Fruit fly (Drosophila melanogaster) whole organism, prepupa: ENCODE measurements around the gene CG4424.

Experiments
- Blimp-1 ChIP-seq: fragments of 200-800 bp; sonication (Bioruptor generic); optimal IDR thresholded peaks from 3 replicates; lab custom pipeline; 2017; ENCODE audit warnings: missing biosample characterization, missing genetic modification characterization, mild to moderate bottlenecking, moderate library complexity, missing genetic modification reagents
- CG10631 ChIP-seq: fragments of 200-800 bp; sonication (Bioruptor generic); optimal IDR thresholded peaks from 2 replicates; lab custom pipeline; 2016; ENCODE audit warnings: missing biosample characterization, missing genetic modification characterization
- CG10669 ChIP-seq: fragments of 200-800 bp; sonication (Bioruptor generic); optimal IDR thresholded peaks from 3 replicates; lab custom pipeline; 2018; ENCODE audit warnings: missing biosample characterization, mild to moderate bottlenecking, missing genetic modification characterization, moderate library complexity
- CG11294 ChIP-seq: fragments of 200-800 bp; sonication (Bioruptor generic); IDR thresholded peaks from 2 replicates; pipeline ENCODE4 v1.3.6; 2022; ENCODE audit warnings: missing biosample characterization, missing genetic modification characterization
- CG11762 ChIP-seq: fragments of 200-800 bp; sonication (Bioruptor generic); optimal IDR thresholded peaks from 3 replicates; lab custom pipeline; 2016; ENCODE audit warnings: missing biosample characterization, missing genetic modification characterization; ENCODE audit not compliant: insufficient read depth
- CG11902 ChIP-seq: fragments of 200-800 bp; sonication (Bioruptor generic); optimal IDR thresholded peaks from 3 replicates; lab custom pipeline; 2016; ENCODE audit warnings: missing biosample characterization, missing genetic modification characterization
- CG15336 ChIP-seq: fragments of 200-800 bp; sonication (Bioruptor generic); IDR thresholded peaks from 2 replicates; pipeline ENCODE4 v1.3.6; 2022; ENCODE audit warnings: missing biosample characterization, missing genetic modification characterization
- CG16779 ChIP-seq: fragments of 200-800 bp; sonication (Bioruptor generic); optimal IDR thresholded peaks from 3 replicates; lab custom pipeline; 2017; ENCODE audit warnings: missing biosample characterization, mild to moderate bottlenecking, missing genetic modification characterization
- CG3032 ChIP-seq: fragments of 200-800 bp; optimal IDR thresholded peaks from 2 replicates; lab custom pipeline; 2019; ENCODE audit warnings: missing biosample characterization, mild to moderate bottlenecking, missing genetic modification characterization, moderate library complexity
- CG31627 ChIP-seq: fragments of 200-800 bp; sonication (Bioruptor generic); optimal IDR thresholded peaks from 3 replicates; lab custom pipeline; 2016; ENCODE audit warnings: missing biosample characterization, missing genetic modification characterization
- CG32006 ChIP-seq: fragments of 200-800 bp; sonication (Bioruptor generic); optimal IDR thresholded peaks from 3 replicates; lab custom pipeline; 2017; ENCODE audit warnings: missing biosample characterization, mild to moderate bottlenecking, missing genetic modification characterization
- CG34406 ChIP-seq: fragments of 200-800 bp; sonication (Bioruptor generic); optimal IDR thresholded peaks from 3 replicates; lab custom pipeline; 2016; ENCODE audit warnings: missing biosample characterization, missing genetic modification characterization
- CG4318 ChIP-seq: fragments of 200-800 bp; sonication (Bioruptor generic); optimal IDR thresholded peaks from 3 replicates; lab custom pipeline; 2017; ENCODE audit warnings: missing biosample characterization, mild to moderate bottlenecking, missing genetic modification characterization
- CG6276 ChIP-seq: fragments of 200-800 bp; sonication (Bioruptor generic); optimal IDR thresholded peaks from 2 replicates; lab custom pipeline; 2017; ENCODE audit warnings: missing biosample characterization, mild to moderate bottlenecking, missing genetic modification characterization
- CG6792 ChIP-seq: fragments of 200-800 bp; sonication (Bioruptor generic); optimal IDR thresholded peaks from 3 replicates; lab custom pipeline; 2016; ENCODE audit warnings: missing biosample characterization, missing genetic modification characterization
- CG6854 ChIP-seq: fragments of 200-800 bp; sonication (Bioruptor generic); optimal IDR thresholded peaks from 2 replicates; lab custom pipeline; 2017; ENCODE audit warnings: missing biosample characterization, mild to moderate bottlenecking, missing genetic modification characterization
- CG7368 ChIP-seq: fragments of 200-800 bp; sonication (Bioruptor generic); optimal IDR thresholded peaks from 3 replicates; lab custom pipeline; 2016; ENCODE audit warnings: missing biosample characterization, missing genetic modification characterization
- CG8119 ChIP-seq: fragments of 200-800 bp; sonication (Bioruptor generic); IDR thresholded peaks from 3 replicates; pipeline ENCODE4 v1.3.6; 2022; ENCODE audit warnings: missing biosample characterization, missing genetic modification characterization
- CG8319 ChIP-seq: fragments of 200-800 bp; sonication (Bioruptor generic); optimal IDR thresholded peaks from 3 replicates; lab custom pipeline; 2016; ENCODE audit warnings: missing biosample characterization, missing genetic modification characterization
- CG8632 ChIP-seq: fragments of 200-800 bp; sonication (Bioruptor generic); optimal IDR thresholded peaks from 3 replicates; lab custom pipeline; 2016; ENCODE audit warnings: missing biosample characterization, missing genetic modification characterization
- CG9139 ChIP-seq: fragments of 200-800 bp; sonication (Bioruptor generic); optimal IDR thresholded peaks from 3 replicates; lab custom pipeline; 2017; ENCODE audit warnings: missing biosample characterization, mild to moderate bottlenecking, missing genetic modification characterization
- Eip75B ChIP-seq: fragments of 200-800 bp; sonication (Bioruptor generic); optimal IDR thresholded peaks from 3 replicates; lab custom pipeline; 2016; ENCODE audit warnings: missing biosample characterization, missing genetic modification characterization
- Eip78C ChIP-seq: fragments of 200-800 bp; sonication (Bioruptor generic); peaks from one replicate; lab custom pipeline; 2016; ENCODE audit warnings: missing biosample characterization, missing genetic modification characterization
- Ets21C ChIP-seq: fragments of 200-800 bp; sonication (Bioruptor generic); optimal IDR thresholded peaks from 3 replicates; lab custom pipeline; 2016; ENCODE audit warnings: missing biosample characterization, missing genetic modification characterization
- Hr38 ChIP-seq: sonication (Bioruptor generic); optimal IDR thresholded peaks from 2 replicates; lab custom pipeline; 2016; ENCODE audit warnings: missing biosample characterization, missing genetic modification characterization
- Lpt ChIP-seq: fragments of 200-800 bp; sonication (Bioruptor generic); optimal IDR thresholded peaks from 3 replicates; lab custom pipeline; 2016; ENCODE audit warnings: missing biosample characterization, missing genetic modification characterization
- Met ChIP-seq: fragments of 200-800 bp; sonication (Bioruptor generic); optimal IDR thresholded peaks from 3 replicates; lab custom pipeline; 2016; ENCODE audit warnings: missing biosample characterization, missing genetic modification characterization
- OdsH ChIP-seq: fragments of 200-800 bp; sonication (Bioruptor generic); optimal IDR thresholded peaks from 3 replicates; lab custom pipeline; 2016; ENCODE audit warnings: missing biosample characterization, missing genetic modification characterization
- Sox102F ChIP-seq: fragments of 200-800 bp; sonication (Bioruptor generic); optimal IDR thresholded peaks from 2 replicates; lab custom pipeline; 2016; ENCODE audit warnings: missing biosample characterization, mild to moderate bottlenecking, missing genetic modification characterization
- Sox15 ChIP-seq: fragments of 200-800 bp; sonication (Bioruptor generic); optimal IDR thresholded peaks from 3 replicates; lab custom pipeline; 2016; ENCODE audit warnings: missing biosample characterization, missing genetic modification characterization
- acj6 ChIP-seq: fragments of 200-800 bp; sonication (Bioruptor generic); optimal IDR thresholded peaks from 3 replicates; lab custom pipeline; 2016; ENCODE audit warnings: missing biosample characterization, missing genetic modification characterization
- cyc ChIP-seq: fragments of 200-800 bp; sonication (Bioruptor generic); optimal IDR thresholded peaks from 3 replicates; lab custom pipeline; 2016; ENCODE audit warnings: missing biosample characterization, missing genetic modification characterization
- dsx ChIP-seq: fragments of 200-800 bp; optimal IDR thresholded peaks from 3 replicates; lab custom pipeline; 2019; ENCODE audit warnings: missing biosample characterization, mild to moderate bottlenecking, missing genetic modification characterization, moderate library complexity; ENCODE audit not compliant: poor library complexity, severe bottlenecking
- esn ChIP-seq: fragments of 200-800 bp; sonication (Bioruptor generic); optimal IDR thresholded peaks from 2 replicates; lab custom pipeline; 2016; ENCODE audit warnings: missing biosample characterization, mild to moderate bottlenecking, missing genetic modification characterization, moderate library complexity
- fd59A ChIP-seq: fragments of 200-800 bp; sonication (Bioruptor generic); optimal IDR thresholded peaks from 2 replicates; lab custom pipeline; 2017; ENCODE audit warnings: missing biosample characterization, mild to moderate bottlenecking, missing genetic modification characterization, missing genetic modification reagents
- fd85E ChIP-seq: fragments of 200-800 bp; sonication (Bioruptor generic); optimal IDR thresholded peaks from 3 replicates; lab custom pipeline; 2016; ENCODE audit warnings: missing biosample characterization, missing genetic modification characterization
- fkh ChIP-seq: fragments of 200-800 bp; sonication (Bioruptor generic); optimal IDR thresholded peaks from 3 replicates; lab custom pipeline; 2017; ENCODE audit warnings: missing biosample characterization, mild to moderate bottlenecking, missing genetic modification characterization, moderate library complexity
- net ChIP-seq: fragments of 200-800 bp; sonication (Bioruptor generic); optimal IDR thresholded peaks from 3 replicates; lab custom pipeline; 2016; ENCODE audit warnings: missing biosample characterization, missing genetic modification characterization
- pdm3 ChIP-seq: fragments of 200-800 bp; sonication (Bioruptor generic); optimal IDR thresholded peaks from 3 replicates; lab custom pipeline; 2016; ENCODE audit warnings: missing biosample characterization, missing genetic modification characterization
- salr ChIP-seq, 2 experiments: fragments of 200-800 bp; sonication (Bioruptor generic); optimal IDR thresholded peaks; 3 replicates each; lab custom pipeline; 2016 to 2018; ENCODE audit warnings: missing biosample characterization in 2 of 2, missing genetic modification characterization in 2 of 2, mild to moderate bottlenecking in 1 of 2
- spab ChIP-seq: fragments of 200-800 bp; sonication (Bioruptor generic); optimal IDR thresholded peaks from 2 replicates; lab custom pipeline; 2017; ENCODE audit warnings: missing biosample characterization, mild to moderate bottlenecking, missing genetic modification characterization, missing genetic modification reagents
- topi ChIP-seq: fragments of 200-800 bp; sonication (Bioruptor generic); optimal IDR thresholded peaks from 3 replicates; lab custom pipeline; 2016; ENCODE audit warnings: missing biosample characterization, missing genetic modification characterization
- vri ChIP-seq: fragments of 200-800 bp; sonication (Bioruptor generic); optimal IDR thresholded peaks from 3 replicates; lab custom pipeline; 2016; ENCODE audit warnings: missing biosample characterization, mild to moderate bottlenecking, missing genetic modification characterization

CG4424 gene

DNA sequence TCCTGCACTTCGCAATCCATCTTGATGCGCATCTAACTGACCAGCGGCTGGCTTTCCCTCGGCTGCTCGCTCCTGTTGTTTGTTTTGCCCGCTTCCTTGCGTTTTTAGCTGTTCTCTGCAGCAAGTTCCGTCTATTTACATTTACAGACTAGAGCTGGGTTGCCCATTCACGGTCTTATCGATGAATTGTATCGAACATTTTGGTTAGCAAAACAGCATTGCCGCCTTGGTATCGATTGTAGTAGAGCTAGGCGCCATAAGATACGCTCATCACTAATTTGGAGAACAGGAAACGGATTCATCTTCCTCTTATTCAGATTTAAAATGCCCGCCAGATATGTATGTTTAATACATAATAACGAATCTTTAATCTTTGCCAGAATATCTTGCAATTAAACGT lies 8.0 kb upstream of the CG4424 start, which contains the start of gene Regnase-1 (continued):
- TF ChIP-seq acj6 (GFP tag; lab: Kevin White, UChicago) (peak; percentile 74), salr (GFP tag; optimal IDR thresholded peaks at IDR 0.05; lab: Kevin White, UChicago) (peak; percentile 25 to 82), cyc (peak; percentile 77), Sox15 (GFP tag; lab: Kevin White, UChicago) (peak; percentile 35), CG15336 (GFP tag; lab: Robert Waterston, UW) (no peak; the same call in 1 of the 2 replicates), CG11902 (GFP tag; lab: Kevin White, UChicago) (peak; percentile 21), CG8319 (GFP tag; lab: Kevin White, UChicago) (peak; percentile 80), Eip78C (GFP tag; lab: Kevin White, UChicago) (peak; percentile 94), Sox102F (GFP tag; lab: Kevin White, UChicago) (no peak), CG32006 (GFP tag; lab: Kevin White, UChicago) (peak; percentile 47), esn (peak; percentile 90), vri (no peak), Met (GFP tag; lab: Kevin White, UChicago) (peak; percentile 89), Lpt (GFP tag; lab: Kevin White, UChicago) (peak; percentile 29), fd85E (GFP tag; lab: Kevin White, UChicago) (peak; percentile 84), spab (GFP tag; lab: Kevin White, UChicago) (peak; percentile 64), CG31627 (GFP tag; lab: Kevin White, UChicago) (peak; percentile 78), CG34406 (peak; percentile 87), CG4318 (GFP tag; lab: Kevin White, UChicago) (no peak), Blimp-1 (GFP tag; lab: Kevin White, UChicago) (peak; percentile 77)

DNA sequence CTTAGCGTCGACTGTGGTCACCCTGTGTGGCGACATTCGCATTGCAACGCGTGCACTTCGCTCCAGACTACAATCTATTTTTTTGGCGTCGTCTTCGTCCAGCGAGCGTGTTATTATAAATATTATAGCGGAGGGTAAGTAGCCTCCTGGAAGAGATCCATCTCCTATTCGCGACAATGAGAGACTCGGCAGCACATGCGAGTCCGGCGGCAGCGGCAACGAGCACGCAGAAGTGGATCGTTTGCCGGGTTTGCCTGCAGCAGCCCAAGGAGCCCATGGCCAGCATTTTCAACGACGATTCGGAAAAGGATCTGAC lies 3.9 kb upstream of the CG4424 start, which contains the start of gene idc:
TSS of gene idc (plus strand) at position 60 of the 316 bp plus-strand sequence.
- no peak for TF ChIP-seq CG32006 (GFP tag; lab: Kevin White, UChicago)
- TF ChIP-seq CG34406, result no peak
- TF ChIP-seq CG8119, result no peak
- TF ChIP-seq CG3032 (tag; lab: Kevin White, UChicago), result no peak
- peak; percentile 46 for TF ChIP-seq esn

DNA sequence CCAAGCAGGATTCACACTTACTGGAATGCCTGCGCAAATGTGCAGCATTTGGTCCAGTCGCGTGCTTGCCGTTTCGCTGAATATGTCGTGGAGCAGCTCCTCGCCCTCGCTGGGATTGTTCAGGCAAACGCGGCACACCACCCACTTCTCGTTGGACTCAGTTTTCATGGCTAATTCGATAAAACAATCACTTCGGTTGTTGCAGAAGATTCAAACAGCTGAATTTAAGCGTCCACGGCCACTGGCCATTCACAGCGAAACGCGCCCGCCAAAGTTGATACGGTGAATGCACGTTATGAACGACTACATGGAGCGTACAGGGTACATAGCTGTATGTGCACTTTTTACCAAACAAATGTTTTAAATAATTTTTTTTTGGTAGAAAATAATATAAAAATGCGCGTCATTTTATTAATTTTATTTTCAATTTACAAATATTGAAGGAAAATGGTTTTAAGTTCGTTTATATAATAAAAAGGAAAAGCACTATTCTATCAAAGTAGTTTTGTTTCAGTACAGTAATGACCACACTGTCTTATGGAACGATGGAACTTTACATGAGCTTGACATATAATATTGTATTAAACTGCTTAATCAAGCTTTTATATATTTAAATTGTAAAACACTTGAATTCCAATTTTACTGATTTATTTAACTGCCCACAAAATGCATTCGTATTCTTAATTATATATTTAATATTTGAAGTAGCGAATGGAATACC lies 3.4 kb upstream of the CG4424 start, which contains the start of gene trem:
TSS of gene trem (minus strand) at position 267 of the 721 bp plus-strand sequence.
- no peak for TF ChIP-seq net (GFP tag; lab: Kevin White, UChicago)
- no peak for TF ChIP-seq dsx (GFP tag; lab: Kevin White, UChicago)
- peak; percentile 29 to 89 for TF ChIP-seq salr (GFP tag; optimal IDR thresholded peaks at IDR 0.05; lab: Kevin White, UChicago)
- peak; percentile 88 for TF ChIP-seq CG32006 (GFP tag; lab: Kevin White, UChicago)
- peak; percentile 69 for TF ChIP-seq CG8632 (GFP tag; lab: Kevin White, UChicago)
- TF ChIP-seq spab (GFP tag; lab: Kevin White, UChicago), result no peak
- no peak for TF ChIP-seq vri
- peak; percentile 63 for TF ChIP-seq CG6792
- TF ChIP-seq Eip75B (GFP tag; lab: Kevin White, UChicago), result no peak
- TF ChIP-seq Ets21C (GFP tag; lab: Kevin White, UChicago), result peak; percentile 65
- peak; percentile 68 for TF ChIP-seq topi (GFP tag; lab: Kevin White, UChicago)
- peak; percentile 34 for TF ChIP-seq fkh (GFP tag; lab: Kevin White, UChicago)
- peak; percentile 75 for TF ChIP-seq Sox15 (GFP tag; lab: Kevin White, UChicago)
- TF ChIP-seq CG16779, result no peak
- peak; percentile 77 for TF ChIP-seq pdm3 (GFP tag; lab: Kevin White, UChicago)
- peak; percentile 79 for TF ChIP-seq CG3032 (tag; lab: Kevin White, UChicago)
- TF ChIP-seq CG8319 (GFP tag; lab: Kevin White, UChicago), result peak; percentile 67
- TF ChIP-seq CG9139, result no peak
- peak; percentile 91 for TF ChIP-seq Eip78C (GFP tag; lab: Kevin White, UChicago)
- no peak for TF ChIP-seq Lpt (GFP tag; lab: Kevin White, UChicago)
- TF ChIP-seq esn, result peak; percentile 81
- TF ChIP-seq CG34406, result peak; percentile 71
- TF ChIP-seq cyc, result peak; percentile 63
- peak; percentile 76 for TF ChIP-seq CG11762 (GFP tag; lab: Kevin White, UChicago)
- TF ChIP-seq Hr38 (GFP tag; lab: Kevin White, UChicago), result no peak
- peak; percentile 57; the same call in 1 of the 2 replicates for TF ChIP-seq CG11294 (GFP tag; lab: Robert Waterston, UW)
- no peak for TF ChIP-seq fd85E (GFP tag; lab: Kevin White, UChicago)
- no peak for TF ChIP-seq CG7368
- peak; percentile 86 for TF ChIP-seq OdsH (GFP tag; lab: Kevin White, UChicago)
- TF ChIP-seq fd59A, result peak; percentile 65
- TF ChIP-seq CG6276 (GFP tag; lab: Kevin White, UChicago), result no peak
- peak; percentile 88 for TF ChIP-seq CG10631
- peak; percentile 81 for TF ChIP-seq acj6 (GFP tag; lab: Kevin White, UChicago)
- TF ChIP-seq CG6854 (GFP tag; lab: Kevin White, UChicago), result no peak
- no peak for TF ChIP-seq CG10669 (GFP tag; lab: Kevin White, UChicago)
- TF ChIP-seq CG8119, result peak; percentile 59; the same call in 2 of the 3 replicates
- peak; percentile 71 for TF ChIP-seq CG11902 (GFP tag; lab: Kevin White, UChicago)
